Worm (Caenorhabditis elegans) whole organism, late embryonic: ENCODE measurements around the gene F43C11.10.

Source experiments
- K02D7.2 ChIP-seq: sonication (generic microtip); optimal IDR thresholded peaks from 2 replicates; lab custom pipeline; 2017; ENCODE audit warnings: mild to moderate bottlenecking, missing genetic modification characterization, missing compliant biosample characterization
- K09A11.1 ChIP-seq: sonication (generic microtip); optimal IDR thresholded peaks from 2 replicates; lab custom pipeline; 2017; ENCODE audit warnings: antibody characterized with exemption, mild to moderate bottlenecking, missing genetic modification characterization, missing compliant biosample characterization; ENCODE audit not compliant: insufficient read depth
- ceh-18 ChIP-seq: sonication (generic microtip); optimal IDR thresholded peaks from 2 replicates; lab custom pipeline; 2016; ENCODE audit warnings: missing genetic modification characterization, missing compliant biosample characterization
- ceh-19 ChIP-seq: fragments of 200-800 bp; sonication (Bioruptor generic); optimal IDR thresholded peaks from 2 replicates; lab custom pipeline; 2018; ENCODE audit warnings: mild to moderate bottlenecking, missing genetic modification characterization, missing compliant biosample characterization
- ceh-31 ChIP-seq: sonication (generic microtip); optimal IDR thresholded peaks from 2 replicates; lab custom pipeline; 2016; ENCODE audit warnings: missing genetic modification characterization, missing compliant biosample characterization
- ceh-34 ChIP-seq: sonication (generic microtip); optimal IDR thresholded peaks from 2 replicates; lab custom pipeline; 2016; ENCODE audit warnings: mild to moderate bottlenecking, missing genetic modification characterization, missing compliant biosample characterization
- ceh-45 ChIP-seq: fragments of 200-800 bp; sonication (Bioruptor generic); IDR thresholded peaks from 2 replicates; pipeline ENCODE4 v1.3.6; 2022; ENCODE audit warnings: missing genetic modification reagents, missing genetic modification characterization, missing compliant biosample characterization
- ceh-48 ChIP-seq: sonication (generic microtip); optimal IDR thresholded peaks from 2 replicates; lab custom pipeline; 2016; ENCODE audit warnings: missing genetic modification characterization, inconsistent platforms, missing compliant biosample characterization
- ceh-6 ChIP-seq: fragments of 200-800 bp; sonication (Bioruptor generic); optimal IDR thresholded peaks from 2 replicates; lab custom pipeline; 2018; ENCODE audit warnings: mild to moderate bottlenecking, missing genetic modification characterization, missing compliant biosample characterization
- ceh-9 ChIP-seq: sonication (generic microtip); optimal IDR thresholded peaks from 2 replicates; lab custom pipeline; 2016; ENCODE audit warnings: mild to moderate bottlenecking, missing genetic modification characterization, inconsistent platforms, missing compliant biosample characterization
- che-1 ChIP-seq: sonication (generic microtip); optimal IDR thresholded peaks from 2 replicates; lab custom pipeline; 2016; ENCODE audit warnings: mild to moderate bottlenecking, missing genetic modification characterization, missing compliant biosample characterization
- dve-1 ChIP-seq: sonication (generic microtip); optimal IDR thresholded peaks from 2 replicates; lab custom pipeline; 2017; ENCODE audit warnings: antibody characterized with exemption, mild to moderate bottlenecking, missing genetic modification characterization, missing compliant biosample characterization
- ets-4 ChIP-seq: sonication (generic microtip); optimal IDR thresholded peaks from 2 replicates; lab custom pipeline; 2016; ENCODE audit warnings: missing genetic modification characterization, missing compliant biosample characterization
- eyg-1 ChIP-seq: sonication (generic microtip); optimal IDR thresholded peaks from 2 replicates; lab custom pipeline; 2016; ENCODE audit warnings: missing genotype, missing genetic modification characterization, missing compliant biosample characterization
- fkh-10 ChIP-seq: fragments of 150-350 bp; optimal IDR thresholded peaks from 2 replicates; lab custom pipeline; 2014; ENCODE audit warnings: missing biosample characterization, missing genetic modification reagents, missing genetic modification characterization
- fkh-6 ChIP-seq: sonication (generic microtip); optimal IDR thresholded peaks from 2 replicates; lab custom pipeline; 2016; ENCODE audit warnings: missing genetic modification characterization, missing compliant biosample characterization
- gmeb-2 ChIP-seq: sonication (generic microtip); optimal IDR thresholded peaks from 2 replicates; lab custom pipeline; 2016; ENCODE audit warnings: missing genetic modification characterization, inconsistent platforms, missing compliant biosample characterization
- hlh-8 ChIP-seq: sonication (generic microtip); optimal IDR thresholded peaks from 2 replicates; lab custom pipeline; 2016; ENCODE audit warnings: missing genotype, missing genetic modification characterization, missing compliant biosample characterization
- lim-6 ChIP-seq: sonication (generic microtip); optimal IDR thresholded peaks from 2 replicates; lab custom pipeline; 2016; ENCODE audit warnings: missing genetic modification characterization, missing compliant biosample characterization
- mec-3 ChIP-seq: sonication (generic microtip); optimal IDR thresholded peaks from 2 replicates; lab custom pipeline; 2016; ENCODE audit warnings: borderline replicate concordance, missing genetic modification characterization, missing compliant biosample characterization
- nfya-1 ChIP-seq: sonication (generic microtip); optimal IDR thresholded peaks from 2 replicates; lab custom pipeline; 2017; ENCODE audit warnings: missing genetic modification characterization, mild to moderate bottlenecking, missing compliant biosample characterization, antibody characterized with exemption, moderate library complexity
- pag-3 ChIP-seq: sonication (generic microtip); optimal IDR thresholded peaks from 2 replicates; lab custom pipeline; 2016; ENCODE audit warnings: missing compliant biosample characterization, missing genetic modification characterization, borderline replicate concordance
- pat-9 ChIP-seq: fragments of 200-800 bp; sonication (Bioruptor generic); optimal IDR thresholded peaks from 2 replicates; lab custom pipeline; 2018; ENCODE audit warnings: mild to moderate bottlenecking, missing genetic modification characterization, moderate library complexity, missing compliant biosample characterization
- pha-4 ChIP-seq: fragments of 150-350 bp; optimal IDR thresholded peaks from 2 replicates; lab custom pipeline; 2018; ENCODE audit warnings: missing biosample characterization, missing genetic modification reagents, missing genetic modification characterization
- rnt-1 ChIP-seq: sonication (generic microtip); optimal IDR thresholded peaks from 2 replicates; lab custom pipeline; 2016; ENCODE audit warnings: missing genetic modification characterization, missing compliant biosample characterization
- tbx-7 ChIP-seq: sonication (generic microtip); optimal IDR thresholded peaks from 2 replicates; lab custom pipeline; 2016; ENCODE audit warnings: missing genotype, missing genetic modification characterization, missing compliant biosample characterization
- zip-5 ChIP-seq: sonication (generic microtip); optimal IDR thresholded peaks from 2 replicates; lab custom pipeline; 2016; ENCODE audit warnings: missing genetic modification characterization, missing compliant biosample characterization

The F43C11.10 gene

ce11 chrII:2354476-2354875 is 2.0 kb upstream of the F43C11.10 start, which contains the start of gene F43C11.2:
F43C11.2 (plus strand) TSS chrII:2354776.
- TF ChIP-seq K09A11.1 (tag; lab: Kevin White, UChicago): no peak
- no peak for TF ChIP-seq ceh-9 (tag; lab: Kevin White, UChicago)
- TF ChIP-seq ceh-45: no peak
- TF ChIP-seq fkh-10 (GFP tag; lab: Kevin White, UChicago): no peak

- TF ChIP-seq ceh-45: no peak
- no peak for TF ChIP-seq hlh-8 (tag; lab: Kevin White, UChicago)
These were observed 566 bp upstream of the F43C11.10 start, which contains the start of gene F43C11.3 for ce11 chrII:2353012-2353411. F43C11.3 (plus strand) TSS chrII:2353312.

ce11 chrII:2346672-2347071 is 5.8 kb downstream of the F43C11.10 start, which contains the start of gene F43C11.4:
F43C11.4 (plus strand) TSS chrII:2346972.
- TF ChIP-seq eyg-1 (tag; lab: Kevin White, UChicago) (no peak), nfya-1 (tag; lab: Kevin White, UChicago) (no peak), ceh-6 (GFP tag; lab: Kevin White, UChicago) (no peak), fkh-6 (tag; lab: Kevin White, UChicago) (no peak), che-1 (tag; lab: Kevin White, UChicago) (no peak), pha-4 (tag; lab: Kevin White, UChicago) (no peak), ceh-34 (tag; lab: Kevin White, UChicago) (no peak), zip-5 (tag; lab: Kevin White, UChicago) (no peak)

ce11 chrII:2342004-2342479 is 10.4 kb downstream of the F43C11.10 start, which contains the start of gene F43C11.6:
F43C11.6 (plus strand) TSS chrII:2342429.
- TF ChIP-seq fkh-6 (tag; lab: Kevin White, UChicago): no peak
- peak; percentile 28 for TF ChIP-seq rnt-1 (tag; lab: Kevin White, UChicago)
- TF ChIP-seq ceh-18 (tag; lab: Kevin White, UChicago): no peak
- peak; percentile 20 for TF ChIP-seq ceh-48 (tag; lab: Kevin White, UChicago)
- no peak for TF ChIP-seq lim-6
- no peak for TF ChIP-seq ceh-19 (GFP tag; lab: Kevin White, UChicago)
- no peak for TF ChIP-seq pat-9 (tag; lab: Kevin White, UChicago)
- no peak for TF ChIP-seq K09A11.1 (tag; lab: Kevin White, UChicago)
- TF ChIP-seq tbx-7: no peak
- peak; percentile 12 for TF ChIP-seq ceh-31

ce11 chrII:2341515-2341914 is 10.9 kb downstream of the F43C11.10 start, which contains the start of gene enri-1:
enri-1 (minus strand) TSS chrII:2341615.
- TF ChIP-seq eyg-1 (tag; lab: Kevin White, UChicago): no peak
- no peak for TF ChIP-seq mec-3

- TF ChIP-seq gmeb-2 (tag; lab: Kevin White, UChicago): no peak
- TF ChIP-seq K02D7.2 (tag; lab: Kevin White, UChicago): no peak
- no peak for TF ChIP-seq pag-3 (tag; lab: Kevin White, UChicago)
- peak; percentile 28 for TF ChIP-seq nfya-1 (tag; lab: Kevin White, UChicago)
- TF ChIP-seq rnt-1 (tag; lab: Kevin White, UChicago): peak; percentile 92
- TF ChIP-seq ets-4 (tag; lab: Kevin White, UChicago): no peak
These were observed 11.5 kb downstream of the F43C11.10 start for ce11 chrII:2340974-2341373.

- peak; percentile 60 for TF ChIP-seq dve-1 (tag; lab: Kevin White, UChicago)
- TF ChIP-seq zip-5 (tag; lab: Kevin White, UChicago): no peak
- TF ChIP-seq, all 69 proteins: peak for 1
These were observed 16.3 kb downstream of the F43C11.10 start for ce11 chrII:2336177-2336576.
